Fruit fly (Drosophila melanogaster) whole organism, embryonic: Measurements from ENCODE around the gene CG31204.

ENCODE experiments used
- ATbp ChIP-seq: fragments of 200-800 bp; sonication (Bioruptor generic); optimal IDR thresholded peaks from 2 replicates; lab custom pipeline; 2017; ENCODE audit warnings: missing biosample characterization, mild to moderate bottlenecking, missing genetic modification characterization, missing genetic modification reagents
- Adf1 ChIP-seq: fragments of 200-800 bp; sonication (Bioruptor generic); IDR thresholded peaks from 2 replicates; pipeline ENCODE4 v1.3.6; 2022; ENCODE audit warnings: missing biosample characterization, missing genetic modification characterization
- Antp ChIP-seq: fragments of 200-800 bp; sonication (Bioruptor generic); optimal IDR thresholded peaks from 3 replicates; lab custom pipeline; 2016; ENCODE audit warnings: missing biosample characterization, missing genetic modification characterization
- Atf6 ChIP-seq: fragments of 200-800 bp; sonication (Bioruptor generic); IDR thresholded peaks from 2 replicates; pipeline ENCODE4 v1.3.6; 2022; ENCODE audit warnings: missing biosample characterization, missing genetic modification characterization
- B-H2 ChIP-seq: fragments of 200-800 bp; sonication (Bioruptor generic); optimal IDR thresholded peaks from 2 replicates; lab custom pipeline; 2018; ENCODE audit warnings: missing biosample characterization, mild to moderate bottlenecking, missing genetic modification characterization
- BtbVII ChIP-seq: fragments of 200-800 bp; sonication (Bioruptor generic); optimal IDR thresholded peaks from 3 replicates; lab custom pipeline; 2017; ENCODE audit warnings: missing biosample characterization, mild to moderate bottlenecking, missing genetic modification characterization
- CG1024 ChIP-seq: fragments of 200-800 bp; sonication (Bioruptor generic); IDR thresholded peaks from 2 replicates; pipeline ENCODE4 v1.3.6; 2022; ENCODE audit warnings: missing biosample characterization, missing genetic modification characterization
- CG11560 ChIP-seq: fragments of 200-800 bp; sonication (Bioruptor generic); IDR thresholded peaks from 3 replicates; pipeline ENCODE4 v1.3.6; 2022; ENCODE audit warnings: missing biosample characterization, missing genetic modification characterization
- CG13287 ChIP-seq: fragments of 200-800 bp; sonication (Bioruptor generic); IDR thresholded peaks from 2 replicates; pipeline ENCODE4 v1.3.6; 2022; ENCODE audit warnings: missing biosample characterization, missing genetic modification characterization; ENCODE audit not compliant: partially characterized antibody
- CG13624 ChIP-seq: fragments of 200-800 bp; sonication (Bioruptor generic); optimal IDR thresholded peaks from 2 replicates; lab custom pipeline; 2016; ENCODE audit warnings: missing biosample characterization, missing genetic modification characterization
- CG14710 ChIP-seq: fragments of 200-800 bp; sonication (Bioruptor generic); optimal IDR thresholded peaks from 3 replicates; lab custom pipeline; 2019; ENCODE audit warnings: missing biosample characterization, mild to moderate bottlenecking, missing genetic modification characterization, moderate library complexity
- CG1529 ChIP-seq: fragments of 200-800 bp; sonication (Bioruptor generic); optimal IDR thresholded peaks from 3 replicates; lab custom pipeline; 2018; ENCODE audit warnings: missing biosample characterization, missing genetic modification characterization
- CG15514 ChIP-seq: fragments of 200-800 bp; sonication (Bioruptor generic); optimal IDR thresholded peaks from 3 replicates; lab custom pipeline; 2017; ENCODE audit warnings: missing biosample characterization, missing genetic modification characterization, mild to moderate bottlenecking, moderate library complexity, missing genetic modification reagents
- CG17612 ChIP-seq: fragments of 200-800 bp; sonication (Bioruptor generic); IDR thresholded peaks from 2 replicates; pipeline ENCODE4 v1.3.6; 2022; ENCODE audit warnings: missing biosample characterization, missing genetic modification characterization
- CG1832 ChIP-seq: fragments of 200-800 bp; sonication (Bioruptor generic); optimal IDR thresholded peaks from 2 replicates; lab custom pipeline; 2017; ENCODE audit warnings: missing biosample characterization, mild to moderate bottlenecking, missing genetic modification characterization, inconsistent platforms
- CG18599 ChIP-seq: fragments of 200-800 bp; sonication (Bioruptor generic); optimal IDR thresholded peaks from 3 replicates; lab custom pipeline; 2017; ENCODE audit warnings: missing biosample characterization, missing genetic modification characterization, mild to moderate bottlenecking, moderate library complexity, missing genetic modification reagents
- CG2199 ChIP-seq: fragments of 200-800 bp; sonication (Bioruptor generic); IDR thresholded peaks from 3 replicates; pipeline ENCODE4 v1.3.6; 2022; ENCODE audit warnings: missing biosample characterization, missing genetic modification characterization
- CG30403 ChIP-seq: fragments of 200-800 bp; sonication (Bioruptor generic); optimal IDR thresholded peaks from 3 replicates; lab custom pipeline; 2016; ENCODE audit warnings: missing biosample characterization, missing genetic modification characterization
- CG31388 ChIP-seq: fragments of 200-800 bp; sonication (Bioruptor generic); optimal IDR thresholded peaks from 2 replicates; lab custom pipeline; 2016; ENCODE audit warnings: missing biosample characterization, missing genetic modification characterization
- CG31441 ChIP-seq: fragments of 200-800 bp; sonication (Bioruptor generic); IDR thresholded peaks from 2 replicates; pipeline ENCODE4 v1.3.6; 2022; ENCODE audit warnings: missing biosample characterization, missing genetic modification characterization
- CG32532 ChIP-seq: fragments of 200-800 bp; sonication (Bioruptor generic); IDR thresholded peaks from 2 replicates; pipeline ENCODE4 v1.3.6; 2022; ENCODE audit warnings: missing biosample characterization, missing genetic modification characterization
- CG4820 ChIP-seq: fragments of 200-800 bp; sonication (Bioruptor generic); optimal IDR thresholded peaks from 3 replicates; lab custom pipeline; 2016; ENCODE audit warnings: missing biosample characterization, missing genetic modification characterization
- CG6765 ChIP-seq: fragments of 200-800 bp; sonication (Bioruptor generic); optimal IDR thresholded peaks from 3 replicates; lab custom pipeline; 2017; ENCODE audit warnings: missing biosample characterization, mild to moderate bottlenecking, missing genetic modification characterization
- CG8281 ChIP-seq: fragments of 200-800 bp; sonication (Bioruptor generic); optimal IDR thresholded peaks from 2 replicates; lab custom pipeline; 2018; ENCODE audit warnings: missing biosample characterization, mild to moderate bottlenecking, missing genetic modification characterization, moderate library complexity
- CG9437 ChIP-seq: fragments of 200-800 bp; sonication (Bioruptor generic); optimal IDR thresholded peaks from 2 replicates; lab custom pipeline; 2018; ENCODE audit warnings: missing biosample characterization, mild to moderate bottlenecking, missing genetic modification characterization
- CG9876 ChIP-seq: fragments of 200-800 bp; sonication (Bioruptor generic); optimal IDR thresholded peaks from 2 replicates; lab custom pipeline; 2016; ENCODE audit warnings: missing biosample characterization, missing genetic modification characterization
- Elba2 ChIP-seq: fragments of 200-800 bp; sonication (Bioruptor generic); optimal IDR thresholded peaks from 3 replicates; lab custom pipeline; 2016; ENCODE audit warnings: missing biosample characterization, missing genetic modification characterization
- GATAe ChIP-seq: fragments of 200-800 bp; sonication (Bioruptor generic); conservative IDR thresholded peaks from 2 replicates; pipeline ENCODE4 v1.3.6; 2022; ENCODE audit warnings: missing biosample characterization, missing genetic modification characterization
- HmgZ ChIP-seq: fragments of 200-800 bp; sonication (Bioruptor generic); optimal IDR thresholded peaks from 2 replicates; lab custom pipeline; 2018; ENCODE audit warnings: missing biosample characterization, mild to moderate bottlenecking, missing genetic modification characterization
- Lhr ChIP-seq: fragments of 200-800 bp; sonication (Bioruptor generic); optimal IDR thresholded peaks from 3 replicates; lab custom pipeline; 2017; ENCODE audit warnings: mild to moderate bottlenecking, missing biosample characterization, missing genetic modification reagents, missing genetic modification characterization
- MTF-1 ChIP-seq: fragments of 200-800 bp; sonication (Bioruptor generic); optimal IDR thresholded peaks from 2 replicates; lab custom pipeline; 2018; ENCODE audit warnings: missing biosample characterization, mild to moderate bottlenecking, missing genetic modification characterization, borderline replicate concordance
- Oli ChIP-seq: fragments of 200-800 bp; sonication (Bioruptor generic); optimal IDR thresholded peaks from 2 replicates; lab custom pipeline; 2018; ENCODE audit warnings: missing biosample characterization, mild to moderate bottlenecking, missing genetic modification characterization, moderate library complexity
- Ssrp ChIP-seq: fragments of 200-800 bp; sonication (Bioruptor generic); optimal IDR thresholded peaks from 2 replicates; lab custom pipeline; 2018; ENCODE audit warnings: missing biosample characterization, mild to moderate bottlenecking, missing genetic modification characterization, moderate library complexity
- cas ChIP-seq: fragments of 200-800 bp; sonication (Bioruptor generic); IDR thresholded peaks from 2 replicates; pipeline ENCODE4 v1.3.6; 2022; ENCODE audit warnings: missing biosample characterization, missing genetic modification characterization
- crol ChIP-seq: fragments of 200-800 bp; sonication (Bioruptor generic); IDR thresholded peaks from 2 replicates; pipeline ENCODE4 v1.3.6; 2022; ENCODE audit warnings: missing biosample characterization, missing genetic modification characterization
- cwo ChIP-seq: fragments of 200-800 bp; sonication (Bioruptor generic); optimal IDR thresholded peaks from 3 replicates; lab custom pipeline; 2017; ENCODE audit warnings: missing biosample characterization, missing genetic modification characterization, mild to moderate bottlenecking, moderate library complexity, missing genetic modification reagents
- en ChIP-seq: fragments of 200-800 bp; sonication (Bioruptor generic); optimal IDR thresholded peaks from 2 replicates; lab custom pipeline; 2016; ENCODE audit warnings: missing biosample characterization, missing genetic modification characterization
- gem ChIP-seq: fragments of 200-800 bp; sonication (Bioruptor generic); optimal IDR thresholded peaks from 2 replicates; lab custom pipeline; 2019; ENCODE audit warnings: missing biosample characterization, mild to moderate bottlenecking, missing genetic modification characterization, moderate library complexity
- gro ChIP-seq: fragments of 200-800 bp; sonication (Bioruptor generic); optimal IDR thresholded peaks from 2 replicates; lab custom pipeline; 2016; ENCODE audit warnings: missing biosample characterization, missing genetic modification characterization
- ind ChIP-seq: fragments of 200-800 bp; sonication (Bioruptor generic); optimal IDR thresholded peaks from 3 replicates; lab custom pipeline; 2016; ENCODE audit warnings: missing biosample characterization, missing genetic modification characterization
- inv ChIP-seq: fragments of 200-800 bp; sonication (Bioruptor generic); IDR thresholded peaks from 2 replicates; pipeline ENCODE4 v1.3.6; 2022; ENCODE audit warnings: missing biosample characterization, missing genetic modification characterization; ENCODE audit not compliant: partially characterized antibody
- lab ChIP-seq: fragments of 200-800 bp; sonication (Bioruptor generic); optimal IDR thresholded peaks from 3 replicates; lab custom pipeline; 2017; ENCODE audit warnings: missing biosample characterization, missing genetic modification characterization, mild to moderate bottlenecking, moderate library complexity, missing genetic modification reagents
- otp ChIP-seq: fragments of 200-800 bp; sonication (Bioruptor generic); IDR thresholded peaks from 3 replicates; pipeline ENCODE4, ENCODE4 v1.3.6; 2022; ENCODE audit warnings: missing biosample characterization, missing genetic modification characterization
- pho ChIP-seq: fragments of 200-800 bp; sonication (Bioruptor generic); optimal IDR thresholded peaks from 2 replicates; lab custom pipeline; 2016; ENCODE audit warnings: missing biosample characterization, missing genetic modification characterization
- prd ChIP-seq, 3 experiments: fragments of >200 bp in 2 of 3; fragments of 200-800 bp in 1 of 3; sonication (Bioruptor generic) in 1 of 3; optimal IDR thresholded peaks in 2 of 3; IDR thresholded peaks in 1 of 3; 2 replicates in 2 of 3; 3 replicates in 1 of 3; pipeline versions ENCODE4 v1.3.6 to Lab custom; 2017 to 2022; ENCODE audit warnings: missing biosample characterization in 1 of 3, missing genetic modification characterization in 1 of 3
- rib ChIP-seq: fragments of 200-800 bp; sonication (Bioruptor generic); IDR thresholded peaks from 2 replicates; pipeline ENCODE4 v1.3.6; 2022; ENCODE audit warnings: missing biosample characterization, missing genetic modification characterization
- tin ChIP-seq: fragments of 200-800 bp; sonication (Bioruptor generic); optimal IDR thresholded peaks from 3 replicates; lab custom pipeline; 2016; ENCODE audit warnings: missing biosample characterization, missing genetic modification characterization
- z ChIP-seq: fragments of 200-800 bp; sonication (Bioruptor generic); IDR thresholded peaks from 3 replicates; pipeline ENCODE4 v1.3.6; 2022; ENCODE audit warnings: missing biosample characterization, missing genetic modification characterization

Gene CG31204

dm6 chr3R:31404499-31405276, 11.4 kb upstream of the CG31204 start, which contains the start of gene Gprk2 (continued):
- peak; percentile 100 for TF ChIP-seq CG30403 (GFP tag; lab: Kevin White, UChicago)
- TF ChIP-seq gem (tag; lab: Kevin White, UChicago), result peak; percentile 100
- peak; percentile 100 for TF ChIP-seq CG18599 (GFP tag; lab: Kevin White, UChicago)
- peak; percentile 93 for TF ChIP-seq crol (GFP tag; lab: Robert Waterston, UW)
- TF ChIP-seq gro (GFP tag; lab: Kevin White, UChicago), result peak; percentile 100
- TF ChIP-seq ATbp (GFP tag; lab: Kevin White, UChicago), result peak; percentile 100
- TF ChIP-seq CG13287 (GFP tag; lab: Robert Waterston, UW), result peak; percentile 71
- TF ChIP-seq GATAe (GFP tag; lab: Robert Waterston, UW), result peak; percentile 99
- peak; percentile 100 for TF ChIP-seq Oli (tag; lab: Kevin White, UChicago)
- peak; percentile 100 for TF ChIP-seq pho (GFP tag; lab: Kevin White, UChicago)
- TF ChIP-seq Elba2 (GFP tag; lab: Kevin White, UChicago), result peak; percentile 86
- peak; percentile 100 for TF ChIP-seq CG17612 (GFP tag; lab: Robert Waterston, UW)
- TF ChIP-seq cas (GFP tag; lab: Robert Waterston, UW), result peak; percentile 100
- TF ChIP-seq BtbVII (GFP tag; lab: Kevin White, UChicago), result peak; percentile 100
- TF ChIP-seq CG2199, result peak; percentile 100
- peak; percentile 99 for TF ChIP-seq CG1024 (GFP tag; lab: Robert Waterston, UW)
- TF ChIP-seq CG4820 (GFP tag; lab: Kevin White, UChicago), result peak; percentile 99
- TF ChIP-seq ind, result peak; percentile 100
- peak; percentile 98 for TF ChIP-seq CG14710
- peak; percentile 99 for TF ChIP-seq CG31441 (GFP tag; lab: Robert Waterston, UW)
- TF ChIP-seq tin (GFP tag; lab: Kevin White, UChicago), result peak; percentile 100
- peak; percentile 100 for TF ChIP-seq CG13624 (GFP tag; lab: Kevin White, UChicago)
- TF ChIP-seq CG11560 (tag; lab: Robert Waterston, UW), result peak; percentile 95
- peak; percentile 100 for TF ChIP-seq otp
- TF ChIP-seq cwo (GFP tag; lab: Kevin White, UChicago), result peak; percentile 99
- peak; percentile 86 for TF ChIP-seq z (GFP tag; lab: Robert Waterston, UW)
- TF ChIP-seq inv (GFP tag; lab: Robert Waterston, UW), result peak; percentile 22; the same call in 1 of the 2 replicates
- TF ChIP-seq B-H2, result peak; percentile 88
- TF ChIP-seq CG6765 (GFP tag; lab: Kevin White, UChicago), result peak; percentile 99
- TF ChIP-seq lab (GFP tag; lab: Kevin White, UChicago), result peak; percentile 100
- peak; percentile 97 for TF ChIP-seq CG9437 (GFP tag; lab: Kevin White, UChicago)
- peak; percentile 100 for TF ChIP-seq en (GFP tag; lab: Kevin White, UChicago)
- TF ChIP-seq Antp, result peak; percentile 100
- peak; percentile 100 for TF ChIP-seq Ssrp (tag; lab: Kevin White, UChicago)
- peak; percentile 100 for TF ChIP-seq CG1529 (GFP tag; lab: Kevin White, UChicago)
- peak; percentile 100 for TF ChIP-seq Atf6 (GFP tag; lab: Robert Waterston, UW)
- no peak for TF ChIP-seq prd (optimal IDR thresholded peaks at IDR 0.05; lab: Kevin White, UChicago)
- TF ChIP-seq prd (GFP tag; IDR thresholded peaks at IDR 0.05; lab: Robert Waterston, UW), result peak; percentile 100
- TF ChIP-seq Adf1, result peak; percentile 95
- TF ChIP-seq CG32532 (GFP tag; lab: Robert Waterston, UW), result peak; percentile 100
- peak; percentile 99 for TF ChIP-seq MTF-1 (GFP tag; lab: Kevin White, UChicago)
- peak; percentile 100 for TF ChIP-seq rib (GFP tag; lab: Robert Waterston, UW)
- peak; percentile 99 for TF ChIP-seq CG9876 (GFP tag; lab: Kevin White, UChicago)
- TF ChIP-seq CG15514 (GFP tag; lab: Kevin White, UChicago), result peak; percentile 96
- peak; percentile 100 for TF ChIP-seq HmgZ (tag; lab: Kevin White, UChicago)
- TF ChIP-seq Lhr (GFP tag; lab: Kevin White, UChicago), result peak; percentile 99
- TF ChIP-seq CG31388, result peak; percentile 100
- no peak for TF ChIP-seq CG1832 (GFP tag; lab: Kevin White, UChicago)
- TF ChIP-seq CG8281 (tag; lab: Kevin White, UChicago), result peak; percentile 96
